Fruit fly (Drosophila melanogaster) whole organism, wandering third instar larva: ENCODE data around the gene CG12301.

ENCODE experiments used
- N ChIP-seq: fragments of >200 bp; optimal IDR thresholded peaks from 2 replicates; lab custom pipeline; 2018; ENCODE audit warnings: missing biosample characterization, missing external identifiers, missing genetic modification characterization
- OdsH ChIP-seq: fragments of 200-800 bp; sonication (Bioruptor generic); optimal IDR thresholded peaks from 2 replicates; lab custom pipeline; 2016; ENCODE audit warnings: missing biosample characterization, mild to moderate bottlenecking, missing genetic modification characterization
- fru ChIP-seq: fragments of 200-800 bp; sonication (Bioruptor generic); optimal IDR thresholded peaks from 3 replicates; lab custom pipeline; 2016; ENCODE audit warnings: missing biosample characterization, mild to moderate bottlenecking, missing genetic modification characterization
- h ChIP-seq: fragments of 200-800 bp; sonication (Bioruptor generic); optimal IDR thresholded peaks from 3 replicates; lab custom pipeline; 2016; ENCODE audit warnings: missing biosample characterization, mild to moderate bottlenecking, missing genetic modification characterization

DNA sequence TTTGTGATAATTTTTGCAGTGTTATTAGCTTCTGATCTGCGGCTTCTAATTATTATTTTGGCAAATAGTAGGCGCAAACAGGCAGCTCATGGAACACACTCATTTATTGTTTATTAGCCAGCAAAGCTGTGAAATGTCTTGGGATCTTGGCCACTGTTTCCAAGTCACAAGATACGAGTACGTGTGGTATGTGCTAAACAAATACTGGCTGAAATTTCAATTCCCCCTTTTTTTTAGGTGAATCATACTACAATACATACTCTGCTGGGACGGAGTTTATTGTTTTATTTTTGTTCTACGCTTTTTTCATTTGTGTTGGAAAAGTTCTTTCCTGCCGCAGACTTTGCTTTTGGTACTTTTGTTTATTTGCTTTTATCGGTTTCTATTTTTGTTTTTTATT lies 50.5 kb downstream of the CG12301 start:
- no peak for TF ChIP-seq N (GFP tag; lab: Kevin White, UChicago)
- no peak for TF ChIP-seq OdsH (GFP tag; lab: Kevin White, UChicago)
- no peak for TF ChIP-seq fru (GFP tag; lab: Kevin White, UChicago)
- no peak for TF ChIP-seq h (GFP tag; lab: Kevin White, UChicago)
